Worm (Caenorhabditis elegans) whole organism, mixed stage, embryonic: ENCODE data around the gene sqv-4.

ENCODE experiments used
- ces-1 ChIP-seq: fragments of 150-350 bp; optimal IDR thresholded peaks from 2 replicates; lab custom pipeline; 2014; ENCODE audit warnings: missing biosample characterization, missing genetic modification reagents, missing genetic modification characterization
- lin-13 ChIP-seq: fragments of 150-350 bp; optimal IDR thresholded peaks from 2 replicates; lab custom pipeline; 2014; ENCODE audit warnings: missing biosample characterization, missing genetic modification characterization
- lin-32 ChIP-seq: fragments of 200-800 bp; sonication (Bioruptor generic); optimal IDR thresholded peaks from 2 replicates; lab custom pipeline; 2018; ENCODE audit warnings: mild to moderate bottlenecking, missing genetic modification characterization, missing compliant biosample characterization
- lsy-2 ChIP-seq: fragments of 150-350 bp; optimal IDR thresholded peaks from 2 replicates; lab custom pipeline; 2014; ENCODE audit warnings: missing biosample characterization, missing genetic modification characterization
- mab-5 ChIP-seq: fragments of 150-350 bp; optimal IDR thresholded peaks from 2 replicates; lab custom pipeline; 2014; ENCODE audit warnings: missing biosample characterization, missing genetic modification characterization
- pha-4 ChIP-seq: fragments of 150-350 bp; optimal IDR thresholded peaks from 2 replicates; lab custom pipeline; 2018; ENCODE audit warnings: missing biosample characterization, missing genetic modification reagents, missing genetic modification characterization
- sem-2 ChIP-seq: fragments of 200-800 bp; sonication (Bioruptor generic); optimal IDR thresholded peaks from 2 replicates; lab custom pipeline; 2018; ENCODE audit warnings: mild to moderate bottlenecking, missing genetic modification characterization, missing compliant biosample characterization
- unc-39 ChIP-seq: fragments of 150-350 bp; optimal IDR thresholded peaks from 2 replicates; lab custom pipeline; 2014; ENCODE audit warnings: missing biosample characterization, missing genetic modification characterization
- ztf-11 ChIP-seq: fragments of 150-350 bp; optimal IDR thresholded peaks from 2 replicates; lab custom pipeline; 2014; ENCODE audit warnings: missing biosample characterization, missing genetic modification characterization

DNA sequence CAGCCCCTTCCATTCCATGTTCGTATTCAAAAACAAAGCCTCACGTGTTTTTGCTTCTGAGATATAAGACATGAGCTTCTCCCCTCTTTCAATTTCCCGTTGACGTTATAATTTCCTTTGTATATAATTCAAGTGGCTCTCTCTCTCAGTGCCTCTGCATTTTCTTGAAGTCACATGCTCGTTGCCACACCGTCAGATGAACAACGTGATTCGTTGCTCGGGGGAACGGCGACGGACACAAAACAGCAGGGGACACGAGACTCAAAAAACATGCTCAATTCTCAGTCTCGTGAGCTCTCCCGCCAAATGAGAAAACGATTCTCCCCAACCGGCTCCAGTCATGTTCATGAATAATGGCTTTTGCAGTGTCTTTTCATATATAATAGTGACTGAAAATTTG is 47.1 kb upstream of the sqv-4 start:
- TF ChIP-seq mab-5 (tag; lab: Kevin White, UChicago): no peak
- TF ChIP-seq lin-32 (GFP tag; lab: Kevin White, UChicago): no peak
- TF ChIP-seq lsy-2 (tag; lab: Kevin White, UChicago): no peak
- TF ChIP-seq sem-2 (GFP tag; lab: Kevin White, UChicago): no peak
- no peak for TF ChIP-seq unc-39 (tag; lab: Kevin White, UChicago)
- no peak for TF ChIP-seq ztf-11 (tag; lab: Kevin White, UChicago)
- no peak for TF ChIP-seq lin-13 (tag; lab: Kevin White, UChicago)
- no peak for TF ChIP-seq ces-1 (GFP tag; lab: Kevin White, UChicago)
- TF ChIP-seq pha-4 (tag; lab: Kevin White, UChicago): no peak
